Worm (Caenorhabditis elegans) whole organism, early embryonic: ENCODE results near the gene Y57G11C.52.

Source experiments
- B0310.2 ChIP-seq: sonication (generic microtip); optimal IDR thresholded peaks from 2 replicates; lab custom pipeline; 2016; ENCODE audit warnings: mild to moderate bottlenecking, missing genetic modification characterization, missing compliant biosample characterization
- aly-1 ChIP-seq: sonication (generic microtip); optimal IDR thresholded peaks from 2 replicates; lab custom pipeline; 2016; ENCODE audit warnings: missing genetic modification characterization, missing compliant biosample characterization
- ama-1 ChIP-seq: fragments of 150-350 bp; optimal IDR thresholded peaks from 2 replicates; lab custom pipeline; 2014
- ets-7 ChIP-seq: sonication (generic microtip); optimal IDR thresholded peaks from 2 replicates; lab custom pipeline; 2016; ENCODE audit warnings: missing genotype, missing genetic modification characterization, missing compliant biosample characterization
- sea-1 ChIP-seq: fragments of 200-800 bp; sonication (Bioruptor generic); conservative IDR thresholded peaks from 2 replicates; pipeline ENCODE4 v1.3.6; 2022; ENCODE audit warnings: missing genetic modification characterization, missing compliant biosample characterization
- tbx-37 ChIP-seq: fragments of 200-800 bp; sonication (Bioruptor generic); conservative IDR thresholded peaks from 2 replicates; pipeline ENCODE4 v1.3.6; 2022; ENCODE audit warnings: missing genetic modification reagents, missing genetic modification characterization, missing compliant biosample characterization

DNA sequence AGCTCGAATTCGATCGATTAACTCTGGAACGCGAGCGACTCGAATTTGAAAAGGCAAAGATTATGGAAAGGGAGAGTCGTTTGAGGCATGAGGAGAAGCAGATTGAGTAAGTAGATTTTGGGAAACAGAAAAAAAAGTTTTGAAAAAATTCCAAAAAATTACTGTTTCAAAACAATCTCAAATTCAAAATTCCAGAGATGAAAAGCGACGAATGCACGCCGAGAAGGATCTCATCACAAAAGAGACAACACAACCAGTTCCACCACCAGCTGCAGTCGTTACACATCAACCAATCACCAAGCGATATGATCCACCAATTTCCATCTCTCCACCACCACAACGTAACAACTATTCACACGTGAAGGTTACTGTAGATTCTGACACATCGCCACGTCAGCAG lies 40.5 kb downstream of the Y57G11C.52 start:
- TF ChIP-seq ets-7 (tag; lab: Kevin White, UChicago), result no peak
- no peak for TF ChIP-seq sea-1 (GFP tag; lab: Robert Waterston, UW)
- TF ChIP-seq ama-1, result no peak
- no peak for TF ChIP-seq tbx-37 (GFP tag; lab: Robert Waterston, UW)
- no peak for TF ChIP-seq B0310.2
- no peak for TF ChIP-seq aly-1 (tag; lab: Kevin White, UChicago)
